Fruit fly (Drosophila melanogaster) whole organism, prepupa: Measurements from ENCODE around the gene CG6729.

Source experiments
- CG11294 ChIP-seq: fragments of 200-800 bp; sonication (Bioruptor generic); IDR thresholded peaks from 2 replicates; pipeline ENCODE4 v1.3.6; 2022; ENCODE audit warnings: missing biosample characterization, missing genetic modification characterization
- CG31627 ChIP-seq: fragments of 200-800 bp; sonication (Bioruptor generic); optimal IDR thresholded peaks from 3 replicates; lab custom pipeline; 2016; ENCODE audit warnings: missing biosample characterization, missing genetic modification characterization
- CG8632 ChIP-seq: fragments of 200-800 bp; sonication (Bioruptor generic); optimal IDR thresholded peaks from 3 replicates; lab custom pipeline; 2016; ENCODE audit warnings: missing biosample characterization, missing genetic modification characterization
- CG9139 ChIP-seq: fragments of 200-800 bp; sonication (Bioruptor generic); optimal IDR thresholded peaks from 3 replicates; lab custom pipeline; 2017; ENCODE audit warnings: missing biosample characterization, mild to moderate bottlenecking, missing genetic modification characterization
- Lpt ChIP-seq: fragments of 200-800 bp; sonication (Bioruptor generic); optimal IDR thresholded peaks from 3 replicates; lab custom pipeline; 2016; ENCODE audit warnings: missing biosample characterization, missing genetic modification characterization
- dac ChIP-seq: fragments of 200-800 bp; sonication (Bioruptor generic); optimal IDR thresholded peaks from 2 replicates; lab custom pipeline; 2017; ENCODE audit warnings: missing biosample characterization, mild to moderate bottlenecking, missing genetic modification characterization
- eg ChIP-seq: fragments of 200-800 bp; sonication (Bioruptor generic); IDR thresholded peaks from 3 replicates; pipeline ENCODE4 v1.3.6; 2022; ENCODE audit warnings: missing biosample characterization, missing genetic modification characterization
- svp ChIP-seq: fragments of 200-800 bp; sonication (Bioruptor generic); peaks from one replicate; lab custom pipeline; 2016; ENCODE audit warnings: missing biosample characterization, missing genetic modification characterization

DNA sequence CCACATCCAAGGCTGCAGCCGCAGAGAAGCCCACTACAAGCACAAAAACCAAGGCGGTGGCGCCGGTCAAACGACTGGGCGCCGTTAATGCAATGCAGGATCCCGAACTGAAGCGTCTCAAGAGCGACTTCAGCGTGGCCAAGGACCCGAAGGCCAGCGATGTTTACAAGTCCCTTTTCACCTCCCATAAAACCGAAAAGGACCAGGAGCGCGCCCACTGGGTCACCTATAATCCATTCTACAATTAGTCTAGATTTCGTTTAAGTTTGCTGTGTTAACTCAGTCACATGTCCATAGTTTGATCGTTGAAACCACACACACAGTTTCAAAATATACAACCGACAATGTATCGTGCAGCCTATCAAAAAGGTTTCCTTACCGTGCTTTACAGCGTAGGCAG, 13.8 kb downstream of the CG6729 start, which contains the start of gene CG17118:
- TF ChIP-seq svp (GFP tag; lab: Kevin White, UChicago) = no peak
- no peak for TF ChIP-seq dac
- TF ChIP-seq CG31627 = no peak
- no peak for TF ChIP-seq Lpt
- no peak for TF ChIP-seq eg
- TF ChIP-seq CG8632 (GFP tag; lab: Kevin White, UChicago) = no peak
- TF ChIP-seq CG11294 (GFP tag; lab: Robert Waterston, UW) = no peak
- no peak for TF ChIP-seq CG9139 (GFP tag; lab: Kevin White, UChicago)
